Worm (Caenorhabditis elegans) whole organism, young adult: Measurements from ENCODE around the gene nsun-5.

Source experiments
- B0336.3 ChIP-seq: fragments of 200-800 bp; sonication (Bioruptor generic); IDR thresholded peaks from 2 replicates; pipeline ENCODE4 v1.3.6; 2022; ENCODE audit warnings: missing genetic modification characterization, missing compliant biosample characterization
- C17E4.6 ChIP-seq: fragments of 200-800 bp; sonication (Bioruptor generic); IDR thresholded peaks from 2 replicates; pipeline ENCODE4 v1.3.6; 2022; ENCODE audit warnings: missing genetic modification reagents, missing genetic modification characterization, missing compliant biosample characterization
- F49E8.2 ChIP-seq: sonication (generic microtip); optimal IDR thresholded peaks from 3 replicates; lab custom pipeline; 2017; ENCODE audit warnings: missing genetic modification characterization, mild to moderate bottlenecking, missing compliant biosample characterization, antibody characterized with exemption, moderate library complexity; ENCODE audit not compliant: insufficient read depth
- F57A8.1 ChIP-seq: fragments of 200-800 bp; sonication (Bioruptor generic); optimal IDR thresholded peaks from 2 replicates; lab custom pipeline; 2018; ENCODE audit warnings: mild to moderate bottlenecking, missing genetic modification characterization, moderate library complexity, missing compliant biosample characterization
- F57C9.4 ChIP-seq: sonication (generic microtip); optimal IDR thresholded peaks from 2 replicates; lab custom pipeline; 2017; ENCODE audit warnings: mild to moderate bottlenecking, missing genetic modification characterization, missing compliant biosample characterization
- T07F8.4 ChIP-seq: sonication (generic microtip); optimal IDR thresholded peaks from 2 replicates; lab custom pipeline; 2016; ENCODE audit warnings: mild to moderate bottlenecking, missing genetic modification characterization, moderate library complexity, missing compliant biosample characterization
- T26A5.8 ChIP-seq: sonication (generic microtip); optimal IDR thresholded peaks from 2 replicates; lab custom pipeline; 2016; ENCODE audit warnings: missing genetic modification characterization, missing compliant biosample characterization
- Y79H2A.3 ChIP-seq: fragments of 200-800 bp; sonication (Bioruptor generic); conservative IDR thresholded peaks from 2 replicates; pipeline ENCODE4 v1.3.6; 2022; ENCODE audit warnings: missing genetic modification reagents, missing genetic modification characterization, missing compliant biosample characterization
- ZK185.1 ChIP-seq: sonication (generic microtip); optimal IDR thresholded peaks from 2 replicates; lab custom pipeline; 2016; ENCODE audit warnings: mild to moderate bottlenecking, missing genetic modification characterization, missing compliant biosample characterization; ENCODE audit not compliant: poor library complexity, severe bottlenecking
- ama-1 ChIP-seq, 3 experiments: fragments of 150-350 bp in 1 of 3; sonication (generic microtip) in 2 of 3; optimal IDR thresholded peaks; 2 replicates each; lab custom pipeline; 2014 to 2018; ENCODE audit warnings: missing biosample characterization in 2 of 3, missing genetic modification characterization in 2 of 3, missing genetic modification reagents in 2 of 3
- athp-1 ChIP-seq: sonication (generic microtip); optimal IDR thresholded peaks from 2 replicates; lab custom pipeline; 2017; ENCODE audit warnings: mild to moderate bottlenecking, missing genetic modification characterization, missing compliant biosample characterization
- bed-1 ChIP-seq: fragments of 200-800 bp; sonication (Bioruptor generic); IDR thresholded peaks from 2 replicates; pipeline ENCODE4 v1.3.6; 2022; ENCODE audit warnings: missing genetic modification reagents, missing genetic modification characterization, missing compliant biosample characterization
- cebp-1 ChIP-seq, 2 experiments: fragments of 200-800 bp in 1 of 2; sonication (Bioruptor generic) in 1 of 2; sonication (generic microtip) in 1 of 2; IDR thresholded peaks in 1 of 2; optimal IDR thresholded peaks in 1 of 2; 2 replicates each; pipeline versions ENCODE4 v1.3.6 to Lab custom; 2017 to 2022; ENCODE audit warnings: missing compliant biosample characterization in 2 of 2, missing genetic modification characterization in 2 of 2, mild to moderate bottlenecking in 1 of 2, missing genetic modification reagents in 1 of 2, moderate library complexity in 1 of 2
- ceh-100 ChIP-seq: fragments of 200-800 bp; sonication (Bioruptor generic); IDR thresholded peaks from 2 replicates; pipeline ENCODE4 v1.3.6; 2022; ENCODE audit warnings: missing genetic modification reagents, missing genetic modification characterization, missing compliant biosample characterization
- ceh-40 ChIP-seq: fragments of 200-800 bp; sonication (Bioruptor generic); IDR thresholded peaks from 2 replicates; pipeline ENCODE4 v1.3.6; 2022; ENCODE audit warnings: missing genetic modification characterization, missing compliant biosample characterization
- ceh-58 ChIP-seq: fragments of 200-800 bp; sonication (Bioruptor generic); IDR thresholded peaks from 2 replicates; pipeline ENCODE4 v1.3.6; 2022; ENCODE audit warnings: missing genetic modification characterization, missing compliant biosample characterization
- chd-7 ChIP-seq: sonication (generic microtip); optimal IDR thresholded peaks from 2 replicates; lab custom pipeline; 2016; ENCODE audit warnings: mild to moderate bottlenecking, missing genetic modification characterization, moderate library complexity, missing compliant biosample characterization
- dox-1 ChIP-seq: fragments of 200-800 bp; sonication (Bioruptor generic); IDR thresholded peaks from 2 replicates; pipeline ENCODE4 v1.3.6; 2022; ENCODE audit warnings: missing genetic modification reagents, missing genetic modification characterization, missing compliant biosample characterization
- efl-1 ChIP-seq: fragments of 150-350 bp; optimal IDR thresholded peaks from 2 replicates; lab custom pipeline; 2014; ENCODE audit warnings: missing biosample characterization, missing genetic modification reagents, missing genetic modification characterization
- gei-17 ChIP-seq: fragments of 200-800 bp; sonication (Bioruptor generic); optimal IDR thresholded peaks from 2 replicates; lab custom pipeline; 2018; ENCODE audit warnings: mild to moderate bottlenecking, missing genetic modification characterization, missing compliant biosample characterization
- him-1 ChIP-seq: sonication (generic microtip); optimal IDR thresholded peaks from 2 replicates; lab custom pipeline; 2016; ENCODE audit warnings: missing genotype, missing genetic modification reagents, missing genetic modification characterization, missing compliant biosample characterization
- hmg-1.2 ChIP-seq: fragments of 200-800 bp; sonication (Bioruptor generic); IDR thresholded peaks from 2 replicates; pipeline ENCODE4 v1.3.6; 2022; ENCODE audit warnings: missing genetic modification reagents, missing genetic modification characterization, missing compliant biosample characterization
- hmg-20 ChIP-seq: fragments of 200-800 bp; sonication (Bioruptor generic); IDR thresholded peaks from 2 replicates; pipeline ENCODE4 v1.3.6; 2022; ENCODE audit warnings: missing genetic modification reagents, missing genetic modification characterization, missing compliant biosample characterization
- lag-1 ChIP-seq: fragments of 200-800 bp; sonication (Bioruptor generic); IDR thresholded peaks from 2 replicates; pipeline ENCODE4 v1.3.6; 2022; ENCODE audit warnings: missing genetic modification reagents, missing genetic modification characterization, missing compliant biosample characterization
- lin-26 ChIP-seq: fragments of 200-800 bp; sonication (Bioruptor generic); IDR thresholded peaks from 2 replicates; pipeline ENCODE4 v1.3.6; 2022; ENCODE audit warnings: missing genetic modification reagents, missing genetic modification characterization, missing compliant biosample characterization
- lin-40 ChIP-seq: sonication (generic microtip); optimal IDR thresholded peaks from 2 replicates; lab custom pipeline; 2016; ENCODE audit warnings: missing genetic modification characterization, mild to moderate bottlenecking, missing compliant biosample characterization, missing genotype, missing genetic modification reagents
- lir-1 ChIP-seq: fragments of 200-800 bp; sonication (Bioruptor generic); conservative IDR thresholded peaks from 2 replicates; pipeline ENCODE4 v1.3.6; 2022; ENCODE audit warnings: missing genetic modification reagents, missing genetic modification characterization, missing compliant biosample characterization
- lsy-27 ChIP-seq: sonication (generic microtip); optimal IDR thresholded peaks from 2 replicates; lab custom pipeline; 2017; ENCODE audit warnings: missing genetic modification characterization, mild to moderate bottlenecking, missing compliant biosample characterization, antibody characterized with exemption, missing genotype, borderline replicate concordance; ENCODE audit not compliant: insufficient read depth
- madf-10 ChIP-seq: sonication (generic microtip); optimal IDR thresholded peaks from 2 replicates; lab custom pipeline; 2016; ENCODE audit warnings: mild to moderate bottlenecking, missing genetic modification characterization, missing compliant biosample characterization
- madf-6 ChIP-seq: fragments of 200-800 bp; sonication (Bioruptor generic); IDR thresholded peaks from 2 replicates; pipeline ENCODE4 v1.3.6; 2022; ENCODE audit warnings: missing genetic modification reagents, missing genetic modification characterization, missing compliant biosample characterization
- madf-8 ChIP-seq: fragments of 200-800 bp; sonication (Bioruptor generic); conservative IDR thresholded peaks from 2 replicates; pipeline ENCODE4 v1.3.6; 2022; ENCODE audit warnings: missing genetic modification reagents, missing genetic modification characterization, missing compliant biosample characterization
- mel-28 ChIP-seq: sonication (generic microtip); optimal IDR thresholded peaks from 2 replicates; lab custom pipeline; 2016; ENCODE audit warnings: borderline replicate concordance, mild to moderate bottlenecking, missing genetic modification characterization, missing compliant biosample characterization
- mes-4 ChIP-seq: sonication (generic microtip); optimal IDR thresholded peaks from 2 replicates; lab custom pipeline; 2016; ENCODE audit warnings: missing genotype, missing genetic modification characterization, missing compliant biosample characterization
- nhr-120 ChIP-seq: fragments of 200-800 bp; sonication (Bioruptor generic); IDR thresholded peaks from 2 replicates; pipeline ENCODE4 v1.3.6; 2022; ENCODE audit warnings: missing genetic modification characterization, missing compliant biosample characterization
- pbrm-1 ChIP-seq: fragments of 200-800 bp; sonication (Bioruptor generic); IDR thresholded peaks from 2 replicates; pipeline ENCODE4 v1.3.6; 2022; ENCODE audit warnings: missing genetic modification reagents, missing genetic modification characterization, missing compliant biosample characterization
- rec-8 ChIP-seq, 2 experiments: sonication (generic microtip); optimal IDR thresholded peaks; 2 replicates each; lab custom pipeline; 2016; ENCODE audit warnings: mild to moderate bottlenecking in 2 of 2, missing genetic modification characterization in 2 of 2, missing genetic modification reagents in 2 of 2, missing genotype in 2 of 2, missing biosample characterization in 1 of 2, missing compliant biosample characterization in 1 of 2, moderate library complexity in 1 of 2
- rpc-1 ChIP-seq, 2 experiments: fragments of 150-350 bp in 1 of 2; sonication (generic microtip) in 1 of 2; optimal IDR thresholded peaks; 2 replicates each; lab custom pipeline; 2014 to 2018; ENCODE audit warnings: missing biosample characterization in 1 of 2, missing genetic modification characterization in 1 of 2, missing genetic modification reagents in 1 of 2, missing genotype in 1 of 2
- snpc-1.3 ChIP-seq: sonication (generic microtip); optimal IDR thresholded peaks from 2 replicates; lab custom pipeline; 2017; ENCODE audit warnings: missing genetic modification characterization, mild to moderate bottlenecking, missing compliant biosample characterization, antibody characterized with exemption, moderate library complexity, missing genotype, missing genetic modification reagents; ENCODE audit not compliant: insufficient read depth
- snpc-4 ChIP-seq, 5 experiments: fragments of 150-350 bp in 1 of 5; sonication (generic microtip) in 4 of 5; optimal IDR thresholded peaks; 2 replicates each; lab custom pipeline; 2014 to 2018; ENCODE audit warnings: missing genetic modification characterization in 5 of 5, missing biosample characterization in 3 of 5, antibody characterized with exemption in 2 of 5, mild to moderate bottlenecking in 2 of 5, missing compliant biosample characterization in 2 of 5, missing genotype in 2 of 5, moderate library complexity in 2 of 5, missing genetic modification reagents in 1 of 5
- tbx-9 ChIP-seq: sonication (generic microtip); optimal IDR thresholded peaks from 2 replicates; lab custom pipeline; 2016; ENCODE audit warnings: borderline replicate concordance, missing genetic modification characterization, inconsistent platforms, missing compliant biosample characterization
- tlf-1 ChIP-seq: fragments of 200-800 bp; sonication (Bioruptor generic); optimal IDR thresholded peaks from 2 replicates; lab custom pipeline; 2018; ENCODE audit warnings: mild to moderate bottlenecking, missing genetic modification characterization, missing compliant biosample characterization
- unc-62 ChIP-seq: fragments of 150-350 bp; optimal IDR thresholded peaks from 2 replicates; lab custom pipeline; 2014; ENCODE audit warnings: missing biosample characterization, missing genetic modification reagents, missing genetic modification characterization
- zim-3 ChIP-seq: sonication (generic microtip); optimal IDR thresholded peaks from 2 replicates; lab custom pipeline; 2017; ENCODE audit warnings: mild to moderate bottlenecking, missing genetic modification characterization, moderate library complexity, missing compliant biosample characterization

Gene nsun-5

DNA sequence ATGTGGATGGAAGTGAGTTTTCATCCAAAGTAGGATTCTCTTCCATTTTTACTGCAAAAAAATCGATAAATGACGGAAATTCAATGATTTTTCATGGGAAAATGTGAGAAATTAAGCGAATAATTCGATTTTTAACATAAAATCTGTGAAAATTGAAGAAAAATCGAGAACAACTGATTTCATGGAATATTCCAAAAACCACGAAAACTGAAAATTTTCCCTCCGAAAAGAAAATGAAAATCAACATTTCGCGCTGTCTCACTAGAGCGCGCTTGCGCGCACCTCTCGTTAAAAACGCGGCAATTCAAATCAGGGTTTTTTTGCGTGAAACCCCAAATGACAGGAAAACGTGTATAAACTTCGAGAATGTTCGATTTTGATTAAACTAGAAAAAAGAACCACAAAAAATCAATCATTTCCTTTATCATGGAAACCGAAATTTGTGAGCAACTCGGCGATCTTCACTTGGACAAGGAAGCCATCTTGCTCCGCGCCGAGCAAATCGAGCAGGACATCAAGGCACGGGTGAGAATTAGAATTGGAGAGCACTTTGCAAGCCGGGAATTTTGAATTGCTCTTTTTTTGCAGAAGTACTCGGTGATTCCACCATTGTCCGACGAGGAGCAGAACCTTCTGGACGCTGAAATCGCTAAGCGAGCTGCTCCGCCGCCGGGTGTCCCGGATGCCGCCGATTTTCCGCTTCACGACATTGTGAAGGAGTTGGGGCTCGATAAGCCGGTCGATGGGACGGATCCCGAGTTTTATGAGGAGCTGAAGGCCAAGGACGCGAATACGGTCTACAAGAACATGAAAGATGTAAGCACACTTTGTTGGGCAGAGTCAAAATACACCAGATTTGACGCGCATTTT is 41.2 kb downstream of the nsun-5 start, which contains the start of the genes Y53F4B.9 and Y53F4B.11 (continued):
- TF ChIP-seq lin-26 (GFP tag; lab: Robert Waterston, UW), result 0 out of 2 replicates have a peak, but pooled peaks have one; percentile 10
- TF ChIP-seq lag-1 (GFP tag; lab: Robert Waterston, UW), result no peak
- peak; percentile 73; the same call in 1 of the 2 replicates for TF ChIP-seq C17E4.6 (GFP tag; lab: Robert Waterston, UW)
- peak; percentile 92 for TF ChIP-seq B0336.3
- TF ChIP-seq bed-1 (GFP tag; lab: Robert Waterston, UW), result no peak
- no peak for TF ChIP-seq zim-3 (tag; lab: Kevin White, UChicago)
- TF ChIP-seq tbx-9 (tag; lab: Kevin White, UChicago), result no peak
- no peak for TF ChIP-seq mes-4 (tag; lab: Kevin White, UChicago)
- no peak for TF ChIP-seq ceh-40 (GFP tag; lab: Robert Waterston, UW)
- TF ChIP-seq madf-8 (GFP tag; lab: Robert Waterston, UW), result peak; percentile 97
- TF ChIP-seq dox-1, result peak; percentile 95
- peak; percentile 55 for TF ChIP-seq him-1 (tag; lab: Kevin White, UChicago)
- TF ChIP-seq ama-1 (optimal IDR thresholded peaks at IDR 0.05; lab: Kevin White, UChicago), result no peak
- TF ChIP-seq ama-1 (GFP tag; optimal IDR thresholded peaks at IDR 0.05; lab: Kevin White, UChicago), result no peak
- no peak for TF ChIP-seq rpc-1 (optimal IDR thresholded peaks at IDR 0.05; lab: Kevin White, UChicago)
- TF ChIP-seq rpc-1 (tag; optimal IDR thresholded peaks at IDR 0.05; lab: Kevin White, UChicago), result no peak
- TF ChIP-seq hmg-1.2 (GFP tag; lab: Robert Waterston, UW), result peak; percentile 72
- no peak for TF ChIP-seq ceh-58 (GFP tag; lab: Robert Waterston, UW)
- no peak for TF ChIP-seq T26A5.8 (tag; lab: Kevin White, UChicago)
- peak; percentile 99 for TF ChIP-seq madf-6 (GFP tag; lab: Robert Waterston, UW)
- no peak for TF ChIP-seq chd-7 (tag; lab: Kevin White, UChicago)
- TF ChIP-seq tlf-1, result peak; percentile 90
- peak; percentile 77 for TF ChIP-seq lir-1 (GFP tag; lab: Robert Waterston, UW)
- peak; percentile 65 for TF ChIP-seq cebp-1 (GFP tag; IDR thresholded peaks at IDR 0.05; lab: Robert Waterston, UW)
- TF ChIP-seq cebp-1 (tag; optimal IDR thresholded peaks at IDR 0.05; lab: Kevin White, UChicago), result peak; percentile 61
- TF ChIP-seq mel-28, result no peak
- TF ChIP-seq snpc-1.3 (tag; lab: Kevin White, UChicago), result peak; percentile 23
- no peak for TF ChIP-seq unc-62 (GFP tag; lab: Kevin White, UChicago)
- TF ChIP-seq F57A8.1 (GFP tag; lab: Kevin White, UChicago), result no peak
- no peak for TF ChIP-seq F57C9.4 (tag; lab: Kevin White, UChicago)
- peak; percentile 69 for TF ChIP-seq athp-1 (tag; lab: Kevin White, UChicago)
- TF ChIP-seq efl-1, result peak; percentile 100
- TF ChIP-seq F49E8.2 (tag; lab: Kevin White, UChicago), result peak; percentile 88
- TF ChIP-seq Y79H2A.3, result 0 out of 2 replicates have a peak, but pooled peaks have one; percentile 13
- TF ChIP-seq rec-8 (tag; optimal IDR thresholded peaks at IDR 0.05; lab: Kevin White, UChicago), result no peak
- TF ChIP-seq T07F8.4 (tag; lab: Kevin White, UChicago), result no peak
- peak; percentile 87; the same call in 1 of the 2 replicates for TF ChIP-seq pbrm-1 (GFP tag; lab: Robert Waterston, UW)
- no peak for TF ChIP-seq ZK185.1 (tag; lab: Kevin White, UChicago)
- TF ChIP-seq nhr-120 (GFP tag; lab: Robert Waterston, UW), result no peak
- TF ChIP-seq ceh-100, result peak; percentile 88
- TF ChIP-seq madf-10 (tag; lab: Kevin White, UChicago), result no peak
- peak; percentile 52 for TF ChIP-seq lin-40 (tag; lab: Kevin White, UChicago)
- 0 out of 2 replicates have a peak, but pooled peaks have one; percentile 13 for TF ChIP-seq hmg-20 (GFP tag; lab: Robert Waterston, UW)
- TF ChIP-seq lsy-27, result no peak
- no peak for TF ChIP-seq gei-17 (GFP tag; lab: Kevin White, UChicago)
- TF ChIP-seq snpc-4 (GFP tag; optimal IDR thresholded peaks at IDR 0.05; lab: Kevin White, UChicago), result peak; percentile 53
- peak; percentile 66 to 86 (median 82) for TF ChIP-seq snpc-4 (tag; optimal IDR thresholded peaks at IDR 0.05; lab: Kevin White, UChicago)
